Worm (Caenorhabditis elegans): ENCODE results near the gene C14B9.3.

C14B9.3 gene

ce11 chrIII:8154423-8154822 lies 45.8 kb downstream of the C14B9.3 start:
- no peak for TF ChIP-seq F13H6.1 (tag; optimal IDR thresholded peaks at IDR 0.05)
- TF ChIP-seq nhr-25 (tag; optimal IDR thresholded peaks at IDR 0.05), result no peak
- TF ChIP-seq ZK546.5 (tag; optimal IDR thresholded peaks at IDR 0.05), result no peak
- peak; percentile 16 for TF ChIP-seq fos-1 (tag; optimal IDR thresholded peaks at IDR 0.05)

ce11 chrIII:8155166-8155565 lies 46.6 kb downstream of the C14B9.3 start, which contains the start of gene D2007.1:
TSS of gene D2007.1 (plus strand) at chrIII:8155466.
- TF ChIP-seq ceh-82 (tag; optimal IDR thresholded peaks at IDR 0.05) (no peak), C34F6.9 (tag; optimal IDR thresholded peaks at IDR 0.05) (peak; percentile 32), lsy-2 (tag; optimal IDR thresholded peaks at IDR 0.05) (peak in 1 of 2 experiments; percentile 1), nhr-10 (tag; optimal IDR thresholded peaks at IDR 0.05) (no peak)

ce11 chrIII:8158140-8158786 lies 49.7 kb downstream of the C14B9.3 start, which contains the start of gene atg-13:
TSS of gene atg-13 (minus strand) at chrIII:8158190.
- TF ChIP-seq gmeb-1 (tag; optimal IDR thresholded peaks at IDR 0.05), result peak; percentile 8
- TF ChIP-seq skn-1 (tag; optimal IDR thresholded peaks at IDR 0.05), result no peak
- TF ChIP-seq nhr-129 (tag; optimal IDR thresholded peaks at IDR 0.05), result peak; percentile 17
- TF ChIP-seq dmd-4 (tag; optimal IDR thresholded peaks at IDR 0.05), result no peak
- no peak for TF ChIP-seq snpc-4 (tag; optimal IDR thresholded peaks at IDR 0.05)
- no peak for TF ChIP-seq ceh-82 (tag; optimal IDR thresholded peaks at IDR 0.05)
- peak; percentile 1 for TF ChIP-seq fos-1 (tag; optimal IDR thresholded peaks at IDR 0.05)
- TF ChIP-seq elt-3 (tag; optimal IDR thresholded peaks at IDR 0.05), result no peak
- no peak for TF ChIP-seq mbf-1 (tag; optimal IDR thresholded peaks at IDR 0.05)
- no peak for TF ChIP-seq alr-1 (tag; optimal IDR thresholded peaks at IDR 0.05)
- no peak for TF ChIP-seq peb-1 (tag; optimal IDR thresholded peaks at IDR 0.05)
- TF ChIP-seq sma-9 (GFP tag; optimal IDR thresholded peaks at IDR 0.05), result no peak
- TF ChIP-seq sma-9 (tag; optimal IDR thresholded peaks at IDR 0.05), result no peak
- TF ChIP-seq lin-39 (tag; optimal IDR thresholded peaks at IDR 0.05), result no peak
- TF ChIP-seq ztf-4 (tag; optimal IDR thresholded peaks at IDR 0.05), result no peak
- no peak for TF ChIP-seq crh-2 (tag; optimal IDR thresholded peaks at IDR 0.05)
- no peak for TF ChIP-seq lin-13 (GFP tag; optimal IDR thresholded peaks at IDR 0.05)
- no peak for TF ChIP-seq lin-11 (tag; optimal IDR thresholded peaks at IDR 0.05)
- no peak for TF ChIP-seq ZK546.5 (tag; optimal IDR thresholded peaks at IDR 0.05)
- peak in 1 of 2 experiments; percentile 34 for TF ChIP-seq lsy-2 (tag; optimal IDR thresholded peaks at IDR 0.05)
- TF ChIP-seq nhr-237 (tag; optimal IDR thresholded peaks at IDR 0.05), result no peak
- no peak for TF ChIP-seq ceh-16 (tag; optimal IDR thresholded peaks at IDR 0.05)
- TF ChIP-seq nhr-77 (tag; optimal IDR thresholded peaks at IDR 0.05), result no peak
- TF ChIP-seq zag-1 (tag; optimal IDR thresholded peaks at IDR 0.05), result no peak
- TF ChIP-seq R02D3.7 (tag; optimal IDR thresholded peaks at IDR 0.05), result no peak
- TF ChIP-seq nhr-6 (tag; optimal IDR thresholded peaks at IDR 0.05), result no peak
- no peak for TF ChIP-seq nhr-23 (tag; optimal IDR thresholded peaks at IDR 0.05)
- no peak for TF ChIP-seq nhr-10 (tag; optimal IDR thresholded peaks at IDR 0.05)
- no peak for TF ChIP-seq sem-4 (tag; optimal IDR thresholded peaks at IDR 0.05)
- no peak for TF ChIP-seq ztf-11 (tag; optimal IDR thresholded peaks at IDR 0.05)
- no peak for TF ChIP-seq unc-55 (GFP tag; optimal IDR thresholded peaks at IDR 0.05)
- no peak for TF ChIP-seq mdl-1 (tag; optimal IDR thresholded peaks at IDR 0.05)
- no peak for TF ChIP-seq nhr-12 (tag; optimal IDR thresholded peaks at IDR 0.05)
